Fruit fly (Drosophila melanogaster) whole organism, embryonic: ENCODE results near the gene da.

Experiments
- Awh ChIP-seq: fragments of 200-800 bp; sonication (Bioruptor generic); IDR thresholded peaks from 2 replicates; pipeline ENCODE4, ENCODE4 v1.3.6; 2022; ENCODE audit warnings: missing biosample characterization, missing genetic modification characterization
- CG10209 ChIP-seq: fragments of 200-800 bp; sonication (Bioruptor generic); optimal IDR thresholded peaks from 3 replicates; lab custom pipeline; 2017; ENCODE audit warnings: missing biosample characterization, mild to moderate bottlenecking, missing genetic modification characterization, missing genetic modification reagents
- CG10267 ChIP-seq: fragments of 200-800 bp; sonication (Bioruptor generic); optimal IDR thresholded peaks from 2 replicates; lab custom pipeline; 2018; ENCODE audit warnings: missing biosample characterization, mild to moderate bottlenecking, missing genetic modification characterization, moderate library complexity
- CG10366 ChIP-seq: fragments of 200-800 bp; sonication (Bioruptor generic); IDR thresholded peaks from 2 replicates; pipeline ENCODE4 v1.3.6; 2022; ENCODE audit warnings: missing biosample characterization, missing genetic modification characterization
- CG12104 ChIP-seq: fragments of 200-800 bp; sonication (Bioruptor generic); optimal IDR thresholded peaks from 3 replicates; lab custom pipeline; 2016; ENCODE audit warnings: missing biosample characterization, missing genetic modification characterization
- CG12659 ChIP-seq: fragments of 200-800 bp; sonication (Bioruptor generic); optimal IDR thresholded peaks from 3 replicates; lab custom pipeline; 2017; ENCODE audit warnings: mild to moderate bottlenecking, missing biosample characterization, missing genetic modification reagents, missing genetic modification characterization
- CG12744 ChIP-seq: fragments of 200-800 bp; sonication (Bioruptor generic); optimal IDR thresholded peaks from 2 replicates; lab custom pipeline; 2016; ENCODE audit warnings: missing biosample characterization, missing genetic modification characterization
- CG13287 ChIP-seq: fragments of 200-800 bp; sonication (Bioruptor generic); IDR thresholded peaks from 2 replicates; pipeline ENCODE4 v1.3.6; 2022; ENCODE audit warnings: missing biosample characterization, missing genetic modification characterization; ENCODE audit not compliant: partially characterized antibody
- CG13296 ChIP-seq: fragments of 200-800 bp; sonication (Bioruptor generic); optimal IDR thresholded peaks from 3 replicates; lab custom pipeline; 2018; ENCODE audit warnings: missing biosample characterization, mild to moderate bottlenecking, missing genetic modification characterization
- CG13624 ChIP-seq: fragments of 200-800 bp; sonication (Bioruptor generic); optimal IDR thresholded peaks from 2 replicates; lab custom pipeline; 2016; ENCODE audit warnings: missing biosample characterization, missing genetic modification characterization
- CG14710 ChIP-seq: fragments of 200-800 bp; sonication (Bioruptor generic); optimal IDR thresholded peaks from 3 replicates; lab custom pipeline; 2019; ENCODE audit warnings: missing biosample characterization, mild to moderate bottlenecking, missing genetic modification characterization, moderate library complexity
- CG15696 ChIP-seq: fragments of 200-800 bp; sonication (Bioruptor generic); optimal IDR thresholded peaks from 2 replicates; lab custom pipeline; 2019; ENCODE audit warnings: missing biosample characterization, mild to moderate bottlenecking, missing genetic modification characterization, moderate library complexity
- CG1603 ChIP-seq: fragments of 200-800 bp; sonication (Bioruptor generic); optimal IDR thresholded peaks from 2 replicates; lab custom pipeline; 2019; ENCODE audit warnings: missing biosample characterization, mild to moderate bottlenecking, missing genetic modification characterization, moderate library complexity
- CG16813 ChIP-seq: fragments of 200-800 bp; sonication (Bioruptor generic); IDR thresholded peaks from 3 replicates; pipeline ENCODE4 v1.3.6; 2022; ENCODE audit warnings: missing biosample characterization, missing genetic modification characterization; ENCODE audit not compliant: partially characterized antibody
- CG17829 ChIP-seq: fragments of 200-800 bp; optimal IDR thresholded peaks from 2 replicates; lab custom pipeline; 2019; ENCODE audit warnings: missing biosample characterization, mild to moderate bottlenecking, missing genetic modification characterization, moderate library complexity
- CG2116 ChIP-seq: fragments of 200-800 bp; sonication (Bioruptor generic); optimal IDR thresholded peaks from 3 replicates; lab custom pipeline; 2018; ENCODE audit warnings: missing biosample characterization, mild to moderate bottlenecking, missing genetic modification characterization
- CG2120 ChIP-seq: fragments of 200-800 bp; sonication (Bioruptor generic); optimal IDR thresholded peaks from 3 replicates; lab custom pipeline; 2016; ENCODE audit warnings: missing biosample characterization, missing genetic modification characterization
- CG2875 ChIP-seq: fragments of 200-800 bp; sonication (Bioruptor generic); optimal IDR thresholded peaks from 2 replicates; lab custom pipeline; 2017; ENCODE audit warnings: missing biosample characterization, mild to moderate bottlenecking, missing genetic modification characterization, missing genetic modification reagents
- CG3281 ChIP-seq: fragments of 200-800 bp; sonication (Bioruptor generic); optimal IDR thresholded peaks from 3 replicates; lab custom pipeline; 2017; ENCODE audit warnings: missing biosample characterization, mild to moderate bottlenecking, missing genetic modification characterization
- CG34224 ChIP-seq: fragments of 200-800 bp; sonication (Bioruptor generic); IDR thresholded peaks from 3 replicates; pipeline ENCODE4 v1.3.6; 2022; ENCODE audit warnings: missing biosample characterization, missing genetic modification characterization; ENCODE audit not compliant: partially characterized antibody
- CG6689 ChIP-seq: fragments of 200-800 bp; sonication (Bioruptor generic); IDR thresholded peaks from 2 replicates; pipeline ENCODE4 v1.3.6; 2022; ENCODE audit warnings: missing biosample characterization, missing genetic modification characterization
- CG8281 ChIP-seq: fragments of 200-800 bp; sonication (Bioruptor generic); optimal IDR thresholded peaks from 2 replicates; lab custom pipeline; 2018; ENCODE audit warnings: missing biosample characterization, mild to moderate bottlenecking, missing genetic modification characterization, moderate library complexity
- CG8290 ChIP-seq, 3 experiments: fragments of 200-800 bp; sonication (Bioruptor generic); optimal IDR thresholded peaks; 2 replicates each; lab custom pipeline; 2016 to 2019; ENCODE audit warnings: missing biosample characterization in 3 of 3, missing genetic modification characterization in 3 of 3, mild to moderate bottlenecking in 2 of 3, moderate library complexity in 1 of 3
- CG8478 ChIP-seq: fragments of >200 bp; optimal IDR thresholded peaks from 2 replicates; lab custom pipeline; 2018
- CG8765 ChIP-seq: fragments of 200-800 bp; sonication (Bioruptor generic); IDR thresholded peaks from 2 replicates; pipeline ENCODE4 v1.3.6; 2022; ENCODE audit warnings: missing biosample characterization, missing genetic modification characterization
- Deaf1 ChIP-seq: fragments of 200-800 bp; optimal IDR thresholded peaks from 3 replicates; lab custom pipeline; 2019; ENCODE audit warnings: missing biosample characterization, mild to moderate bottlenecking, missing genetic modification characterization, moderate library complexity
- Dll ChIP-seq: fragments of 200-800 bp; sonication (Bioruptor generic); IDR thresholded peaks from 4 replicates; pipeline ENCODE4 v1.3.6; 2022; ENCODE audit warnings: missing biosample characterization, missing genetic modification characterization; ENCODE audit not compliant: partially characterized antibody
- Doc3 ChIP-seq: fragments of 200-800 bp; sonication (Bioruptor generic); IDR thresholded peaks from 3 replicates; pipeline ENCODE4 v1.3.6; 2022; ENCODE audit warnings: missing biosample characterization, missing genetic modification characterization; ENCODE audit not compliant: partially characterized antibody
- E2f2 ChIP-seq: fragments of 200-800 bp; sonication (Bioruptor generic); IDR thresholded peaks from 2 replicates; pipeline ENCODE4 v1.3.6; 2022; ENCODE audit warnings: missing biosample characterization, missing genetic modification characterization
- ERR ChIP-seq: fragments of 200-800 bp; sonication (Bioruptor generic); optimal IDR thresholded peaks from 2 replicates; lab custom pipeline; 2016; ENCODE audit warnings: missing biosample characterization, missing genetic modification characterization
- Fer1 ChIP-seq: fragments of 200-800 bp; sonication (Bioruptor generic); optimal IDR thresholded peaks from 2 replicates; lab custom pipeline; 2017; ENCODE audit warnings: missing biosample characterization, mild to moderate bottlenecking, missing genetic modification characterization
- HLH4C ChIP-seq: fragments of 200-800 bp; sonication (Bioruptor generic); IDR thresholded peaks from 3 replicates; pipeline ENCODE4 v1.3.6; 2022; ENCODE audit warnings: missing biosample characterization, missing genetic modification characterization; ENCODE audit not compliant: partially characterized antibody
- Hr78 ChIP-seq, 2 experiments: fragments of 200-800 bp in 1 of 2; fragments of >200 bp in 1 of 2; sonication (Bioruptor generic) in 1 of 2; optimal IDR thresholded peaks; 2 replicates each; lab custom pipeline; 2017 to 2019; ENCODE audit warnings: missing biosample characterization in 2 of 2, missing genetic modification characterization in 2 of 2, mild to moderate bottlenecking in 1 of 2, moderate library complexity in 1 of 2
- Nf-YC ChIP-seq: fragments of 200-800 bp; optimal IDR thresholded peaks from 3 replicates; lab custom pipeline; 2019; ENCODE audit warnings: missing biosample characterization, mild to moderate bottlenecking, missing genetic modification characterization, moderate library complexity
- PHDP ChIP-seq: fragments of 200-800 bp; sonication (Bioruptor generic); optimal IDR thresholded peaks from 3 replicates; lab custom pipeline; 2018; ENCODE audit warnings: missing biosample characterization, mild to moderate bottlenecking, missing genetic modification characterization, moderate library complexity
- Sry-δ ChIP-seq: fragments of 200-800 bp; sonication (Bioruptor generic); optimal IDR thresholded peaks from 2 replicates; lab custom pipeline; 2016; ENCODE audit warnings: missing biosample characterization, missing genetic modification characterization
- Xrp1 ChIP-seq: fragments of 200-800 bp; sonication (Bioruptor generic); IDR thresholded peaks from 2 replicates; pipeline ENCODE4 v1.3.6; 2022; ENCODE audit warnings: missing biosample characterization, missing genetic modification characterization
- ab ChIP-seq: fragments of 200-800 bp; sonication (Bioruptor generic); optimal IDR thresholded peaks from 2 replicates; lab custom pipeline; 2016; ENCODE audit warnings: missing biosample characterization, missing genetic modification characterization
- ash1 ChIP-seq: fragments of 200-800 bp; sonication (Bioruptor generic); optimal IDR thresholded peaks from 2 replicates; lab custom pipeline; 2018; ENCODE audit warnings: missing biosample characterization, mild to moderate bottlenecking, missing genetic modification characterization
- gfzf ChIP-seq: fragments of 200-800 bp; sonication (Bioruptor generic); optimal IDR thresholded peaks from 2 replicates; lab custom pipeline; 2016; ENCODE audit warnings: missing biosample characterization, mild to moderate bottlenecking, missing genetic modification characterization, moderate library complexity
- kay ChIP-seq: fragments of 200-800 bp; sonication (Bioruptor generic); optimal IDR thresholded peaks from 2 replicates; lab custom pipeline; 2016; ENCODE audit warnings: missing biosample characterization, missing genetic modification characterization
- nerfin-1 ChIP-seq: fragments of 200-800 bp; sonication (Bioruptor generic); optimal IDR thresholded peaks from 3 replicates; lab custom pipeline; 2019; ENCODE audit warnings: missing biosample characterization, mild to moderate bottlenecking, missing genetic modification characterization, moderate library complexity
- phol ChIP-seq: fragments of 200-800 bp; sonication (Bioruptor generic); optimal IDR thresholded peaks from 3 replicates; lab custom pipeline; 2018; ENCODE audit warnings: missing biosample characterization, mild to moderate bottlenecking, missing genetic modification characterization, moderate library complexity
- pzg ChIP-seq: fragments of 200-800 bp; sonication (Bioruptor generic); optimal IDR thresholded peaks from 3 replicates; lab custom pipeline; 2018; ENCODE audit warnings: missing biosample characterization, mild to moderate bottlenecking, missing genetic modification characterization, moderate library complexity
- repo ChIP-seq: fragments of 200-800 bp; sonication (Bioruptor generic); optimal IDR thresholded peaks from 2 replicates; lab custom pipeline; 2016; ENCODE audit warnings: missing biosample characterization, missing genetic modification characterization
- row ChIP-seq: fragments of 200-800 bp; sonication (Bioruptor generic); IDR thresholded peaks from 3 replicates; pipeline ENCODE4 v1.3.6; 2022; ENCODE audit warnings: missing biosample characterization, missing genetic modification characterization
- sob ChIP-seq: fragments of 200-800 bp; sonication (Bioruptor generic); IDR thresholded peaks from 2 replicates; pipeline ENCODE4 v1.3.6; 2022; ENCODE audit warnings: missing biosample characterization, missing genetic modification characterization
- unc-4 ChIP-seq: fragments of 200-800 bp; sonication (Bioruptor generic); IDR thresholded peaks from 2 replicates; pipeline ENCODE4 v1.3.6; 2022; ENCODE audit warnings: missing biosample characterization, missing genetic modification characterization; ENCODE audit not compliant: partially characterized antibody
- wdn ChIP-seq: fragments of 200-800 bp; sonication (Bioruptor generic); IDR thresholded peaks from 2 replicates; pipeline ENCODE4 v1.3.6; 2022; ENCODE audit warnings: missing biosample characterization, missing genetic modification characterization
- zfh1 ChIP-seq: fragments of 200-800 bp; sonication (Bioruptor generic); IDR thresholded peaks from 3 replicates; pipeline ENCODE4 v1.3.6; 2022; ENCODE audit warnings: missing biosample characterization, missing genetic modification characterization

da gene

DNA sequence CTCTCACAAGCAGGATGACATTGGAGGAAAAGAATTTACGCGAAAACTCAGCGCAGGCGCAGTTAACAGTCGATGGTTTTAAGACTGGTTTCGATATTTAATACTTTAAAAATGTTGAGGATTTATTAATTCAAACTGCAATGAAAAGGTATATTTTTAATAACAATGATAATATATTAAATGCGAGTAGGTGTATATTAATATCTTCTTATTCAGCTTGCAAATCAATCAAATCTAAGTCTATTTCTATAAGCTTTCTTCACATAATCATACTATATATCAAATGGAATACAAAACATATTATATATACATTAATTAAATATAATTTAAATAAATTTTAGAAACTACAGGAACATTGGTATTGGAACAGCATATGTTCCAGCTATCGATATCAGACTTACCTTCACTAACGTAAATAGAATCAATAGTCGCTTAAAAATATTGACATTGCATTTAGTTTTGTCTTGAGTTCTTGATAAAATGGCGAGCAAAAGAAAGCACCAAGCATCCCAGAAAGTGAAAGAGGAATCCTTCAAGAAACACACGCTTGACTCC is 47.8 kb downstream of the da start, which contains the start of the genes TBC1D16 and holn1 (continued):
- TF ChIP-seq CG12744 (GFP tag; lab: Kevin White, UChicago) (no peak), Doc3 (GFP tag; lab: Robert Waterston, UW) (peak; percentile 27; the same call in 1 of the 3 replicates), kay (GFP tag; lab: Kevin White, UChicago) (no peak), phol (tag; lab: Kevin White, UChicago) (peak; percentile 5), CG17829 (tag; lab: Kevin White, UChicago) (peak; percentile 12), nerfin-1 (peak; percentile 3), CG8281 (peak; percentile 3), CG14710 (tag; lab: Kevin White, UChicago) (peak; percentile 37), CG15696 (tag; lab: Kevin White, UChicago) (peak; percentile 29), CG10267 (tag; lab: Kevin White, UChicago) (peak; percentile 1), CG34224 (GFP tag; lab: Robert Waterston, UW) (peak; percentile 45; the same call in 2 of the 3 replicates), CG10209 (GFP tag; lab: Kevin White, UChicago) (no peak), ab (no peak), Dll (GFP tag; lab: Robert Waterston, UW) (peak; percentile 75), CG6689 (GFP tag; lab: Robert Waterston, UW) (no peak), CG13624 (GFP tag; lab: Kevin White, UChicago) (no peak), CG8765 (GFP tag; lab: Robert Waterston, UW) (no peak), CG16813 (GFP tag; lab: Robert Waterston, UW) (0 out of 3 replicates have a peak, but pooled peaks have one; percentile 13), row (peak; percentile 55; the same call in 1 of the 3 replicates), CG8290 (GFP tag; optimal IDR thresholded peaks at IDR 0.05; lab: Kevin White, UChicago) (no peak), CG8290 (tag; optimal IDR thresholded peaks at IDR 0.05; lab: Kevin White, UChicago) (no peak), zfh1 (GFP tag; lab: Robert Waterston, UW) (no peak), CG1603 (peak; percentile 8), CG2116 (GFP tag; lab: Kevin White, UChicago) (peak; percentile 21), Sry-δ (peak; percentile 62), CG12659 (GFP tag; lab: Kevin White, UChicago) (peak; percentile 37), Nf-YC (tag; lab: Kevin White, UChicago) (peak; percentile 13), ERR (GFP tag; lab: Kevin White, UChicago) (no peak), HLH4C (GFP tag; lab: Robert Waterston, UW) (peak; percentile 52; the same call in 2 of the 3 replicates), CG12104 (GFP tag; lab: Kevin White, UChicago) (peak; percentile 1), PHDP (peak; percentile 23), CG13287 (peak; percentile 78), E2f2 (0 out of 2 replicates have a peak, but pooled peaks have one; percentile 18), ash1 (GFP tag; lab: Kevin White, UChicago) (no peak), unc-4 (GFP tag; lab: Robert Waterston, UW) (peak; percentile 64), CG2875 (GFP tag; lab: Kevin White, UChicago) (no peak), CG13296 (GFP tag; lab: Kevin White, UChicago) (peak; percentile 41), Xrp1 (GFP tag; lab: Robert Waterston, UW) (0 out of 2 replicates have a peak, but pooled peaks have one; percentile 25), pzg (peak; percentile 13)

DNA sequence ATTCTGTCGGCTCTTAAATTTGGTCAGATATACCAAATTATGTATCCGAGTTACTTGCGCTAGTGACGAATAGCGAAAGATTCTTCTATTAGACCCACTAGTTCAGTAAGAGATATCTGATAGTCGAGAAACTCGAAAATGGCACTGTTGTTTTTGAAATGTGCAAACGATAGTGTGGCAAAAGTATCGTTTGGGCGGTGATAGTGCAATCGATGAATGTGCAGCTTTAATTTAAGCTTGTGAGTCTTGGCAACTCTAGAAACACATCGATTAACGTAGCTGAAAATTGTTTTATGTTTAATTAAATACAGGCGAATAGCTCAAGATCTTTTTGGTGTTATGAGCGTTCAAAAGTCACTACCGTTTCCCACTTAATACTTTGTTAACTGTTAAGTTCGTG is 49.4 kb downstream of the da start, which contains the start of gene STUB1:
STUB1 (plus strand) TSS at position 232 of the 400 bp plus-strand sequence.
- no peak for TF ChIP-seq Deaf1
- TF ChIP-seq CG2120, result peak; percentile 54
- TF ChIP-seq repo (GFP tag; lab: Kevin White, UChicago), result peak; percentile 8
- no peak for TF ChIP-seq CG10366 (GFP tag; lab: Robert Waterston, UW)
- TF ChIP-seq wdn (GFP tag; lab: Robert Waterston, UW), result no peak
- peak; percentile 26 for TF ChIP-seq Fer1
- peak; percentile 61 for TF ChIP-seq sob (GFP tag; lab: Robert Waterston, UW)
- TF ChIP-seq CG8478, result no peak
- peak; percentile 3 for TF ChIP-seq gfzf
- TF ChIP-seq CG16813 (GFP tag; lab: Robert Waterston, UW), result peak; percentile 93
- TF ChIP-seq Awh (GFP tag; lab: Robert Waterston, UW), result no peak
- TF ChIP-seq CG3281 (GFP tag; lab: Kevin White, UChicago), result no peak
- TF ChIP-seq Hr78 (GFP tag; optimal IDR thresholded peaks at IDR 0.05; lab: Kevin White, UChicago), result no peak
